Worm (Caenorhabditis elegans): ENCODE data around the gene T04F8.3.
A peak's percentile ranks its signal among the peaks of the same experiment; 100 is the strongest.

T04F8.3 gene

DNA sequence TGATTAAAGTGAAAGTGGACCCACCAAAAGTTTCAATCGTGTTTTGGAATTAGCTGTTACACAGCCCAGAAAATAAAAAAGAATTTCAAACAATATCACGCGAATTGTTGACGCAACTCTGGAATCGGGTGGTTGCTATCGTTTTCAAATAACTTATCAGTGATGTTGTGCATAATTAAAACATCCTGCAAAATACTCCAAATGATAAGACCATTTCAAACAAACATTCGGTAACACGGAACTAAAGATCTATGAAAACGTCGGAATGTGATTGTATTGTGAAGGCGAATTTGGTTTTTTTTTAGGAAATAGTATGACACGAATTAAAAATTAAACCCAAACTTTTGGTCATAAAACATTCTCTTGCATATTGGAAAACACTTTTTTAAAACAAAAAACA lies 29.9 kb upstream of the T04F8.3 start, which contains the start of gene spp-30:
Gene spp-30, minus strand, starts transcription at position 101 of the 400 bp plus-strand sequence.
- TF ChIP-seq ceh-88 (GFP tag; IDR thresholded peaks at IDR 0.05): no peak
- TF ChIP-seq alr-1 (tag; optimal IDR thresholded peaks at IDR 0.05; ENCODE audit: borderline replicate concordance): no peak
- no peak for TF ChIP-seq egl-27 (tag; optimal IDR thresholded peaks at IDR 0.05)

DNA sequence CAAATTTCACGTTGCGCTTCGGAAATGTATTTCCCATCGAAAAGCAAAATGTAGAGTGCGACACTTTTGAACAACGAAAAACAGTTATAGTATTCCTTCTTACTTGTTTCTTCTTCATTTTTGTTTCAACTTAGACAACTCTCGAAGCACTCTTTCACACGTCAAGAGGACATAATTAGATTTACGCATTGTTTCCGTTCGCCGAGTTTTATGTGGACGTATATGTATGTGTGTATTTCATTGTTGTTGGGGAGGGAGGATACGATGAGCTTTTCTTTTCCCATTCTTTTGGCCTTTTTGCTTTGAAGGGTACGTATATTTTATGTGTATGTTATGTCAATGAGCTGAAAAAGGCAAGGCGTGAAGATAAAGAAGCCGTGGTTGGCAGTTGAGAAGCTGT lies 27.9 kb upstream of the T04F8.3 start:
- peak; percentile 27 for TF ChIP-seq lin-14 (GFP tag; optimal IDR thresholded peaks at IDR 0.05)
- TF ChIP-seq fkh-10 (GFP tag; optimal IDR thresholded peaks at IDR 0.05): peak; percentile 60
- no peak for TF ChIP-seq nhr-20 (tag; optimal IDR thresholded peaks at IDR 0.05)

ce11 chrX:11632107-11632506 lies 26.3 kb upstream of the T04F8.3 start, which contains the start of gene sto-6:
sto-6 (plus strand) TSS chrX:11632407.
- TF ChIP-seq nhr-85 (tag): peak; percentile 24
- no peak for TF ChIP-seq zag-1 (tag; optimal IDR thresholded peaks at IDR 0.05)
- no peak for TF ChIP-seq alr-1 (tag; optimal IDR thresholded peaks at IDR 0.05; ENCODE audit: borderline replicate concordance)

- TF ChIP-seq sox-4 (tag; optimal IDR thresholded peaks at IDR 0.05): no peak
- no peak for TF ChIP-seq skn-1 (tag; optimal IDR thresholded peaks at IDR 0.05)
- TF ChIP-seq snu-23 (GFP tag; optimal IDR thresholded peaks at IDR 0.05): no peak
- no peak for TF ChIP-seq sptf-1 (tag; optimal IDR thresholded peaks at IDR 0.05)
- no peak for TF ChIP-seq irx-1 (tag; optimal IDR thresholded peaks at IDR 0.05)
- no peak for TF ChIP-seq pax-3 (tag; optimal IDR thresholded peaks at IDR 0.05)
- TF ChIP-seq xbp-1 (tag; optimal IDR thresholded peaks at IDR 0.05): no peak
- TF ChIP-seq nhr-12 (tag; optimal IDR thresholded peaks at IDR 0.05): no peak
- TF ChIP-seq nhr-19 (GFP tag; conservative IDR thresholded peaks at IDR 0.05): no peak
Observed at ce11 chrX:11633278-11633677, 25.2 kb upstream of the T04F8.3 start.

DNA sequence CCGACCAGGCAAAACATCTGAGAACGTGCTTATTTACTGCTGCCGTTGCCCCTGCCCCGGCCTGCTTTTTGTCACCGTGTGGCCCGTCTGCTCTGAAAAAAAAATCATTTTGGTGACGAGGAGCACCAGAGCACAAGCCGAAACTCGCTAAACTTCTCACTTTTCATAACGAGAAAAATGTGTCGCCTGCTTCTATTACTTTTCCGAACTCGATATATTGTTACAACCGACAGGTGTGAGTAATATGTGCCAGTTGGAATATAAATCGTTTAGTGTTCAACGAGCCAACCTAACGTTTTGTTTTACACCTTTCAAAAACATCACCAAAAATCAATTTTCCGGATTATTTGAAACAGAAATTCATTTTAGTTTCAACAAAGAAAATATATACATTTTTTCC lies 20.7 kb upstream of the T04F8.3 start:
- TF ChIP-seq alr-1 (tag; optimal IDR thresholded peaks at IDR 0.05; ENCODE audit: borderline replicate concordance) (no peak), nhr-28 (tag; optimal IDR thresholded peaks at IDR 0.05) (no peak), ceh-63 (GFP tag; optimal IDR thresholded peaks at IDR 0.05) (no peak), dsc-1 (tag; optimal IDR thresholded peaks at IDR 0.05) (peak; percentile 53), fkh-10 (GFP tag; optimal IDR thresholded peaks at IDR 0.05) (no peak), xbp-1 (tag; optimal IDR thresholded peaks at IDR 0.05) (no peak), C34B4.2 (tag; optimal IDR thresholded peaks at IDR 0.05) (no peak), nhr-84 (tag; optimal IDR thresholded peaks at IDR 0.05) (no peak)

DNA sequence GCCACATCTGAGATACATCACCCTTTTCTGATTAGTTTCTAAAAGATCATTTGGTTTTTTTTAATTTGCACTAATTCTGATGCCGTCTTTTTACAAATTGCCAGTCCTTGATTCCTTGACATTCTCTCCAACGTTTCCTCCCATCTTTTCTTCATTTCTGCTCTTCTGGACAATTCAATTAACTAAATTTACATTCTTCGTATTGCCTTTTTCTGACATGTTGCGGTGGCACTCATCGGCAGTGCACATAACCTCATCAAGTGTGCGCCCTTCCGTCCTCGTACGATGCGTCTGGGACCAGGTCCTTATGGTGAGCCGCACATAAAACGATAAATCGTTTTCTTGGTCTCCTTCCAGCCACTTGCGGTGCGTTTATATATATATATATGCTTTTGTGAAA lies 19.4 kb upstream of the T04F8.3 start:
- TF ChIP-seq mep-1 (tag; optimal IDR thresholded peaks at IDR 0.05) (no peak), mab-9 (GFP tag; IDR thresholded peaks at IDR 0.05) (no peak), tlp-1 (tag; optimal IDR thresholded peaks at IDR 0.05) (no peak), tbx-2 (tag; optimal IDR thresholded peaks at IDR 0.05) (peak; percentile 23), egl-13 (tag; optimal IDR thresholded peaks at IDR 0.05) (no peak), Y116A8C.19 (tag; optimal IDR thresholded peaks at IDR 0.05; ENCODE audit: borderline replicate concordance) (no peak), nhr-71 (tag; optimal IDR thresholded peaks at IDR 0.05) (no peak), nhr-47 (tag; optimal IDR thresholded peaks at IDR 0.05) (peak; percentile 13), lir-3 (tag; optimal IDR thresholded peaks at IDR 0.05; ENCODE audit: poor library complexity) (no peak), lin-14 (GFP tag; optimal IDR thresholded peaks at IDR 0.05) (peak; percentile 65), dpl-1 (GFP tag; optimal IDR thresholded peaks at IDR 0.05) (no peak), nhr-77 (tag; optimal IDR thresholded peaks at IDR 0.05) (no peak), aly-2 (tag; optimal IDR thresholded peaks at IDR 0.05) (no peak), lin-35 (GFP tag; optimal IDR thresholded peaks at IDR 0.05) (no peak), lin-15B (tag; optimal IDR thresholded peaks at IDR 0.05) (no peak), nhr-237 (tag; optimal IDR thresholded peaks at IDR 0.05) (no peak), mef-2 (tag; optimal IDR thresholded peaks at IDR 0.05) (no peak), nhr-19 (GFP tag; conservative IDR thresholded peaks at IDR 0.05) (no peak), sox-4 (tag; optimal IDR thresholded peaks at IDR 0.05) (no peak)
